Fruit fly (Drosophila melanogaster) whole organism, pupa: ENCODE results near the gene sens.

Experiments
- CG14655 ChIP-seq: fragments of 200-800 bp; sonication (Bioruptor generic); optimal IDR thresholded peaks from 3 replicates; lab custom pipeline; 2017; ENCODE audit warnings: mild to moderate bottlenecking, missing biosample characterization, missing genetic modification reagents, missing genetic modification characterization
- CG34367 ChIP-seq: fragments of 200-800 bp; sonication (Bioruptor generic); optimal IDR thresholded peaks from 2 replicates; lab custom pipeline; 2018; ENCODE audit warnings: missing biosample characterization, mild to moderate bottlenecking, missing genetic modification characterization
- CG9948 ChIP-seq: fragments of 200-800 bp; sonication (Bioruptor generic); optimal IDR thresholded peaks from 2 replicates; lab custom pipeline; 2018; ENCODE audit warnings: missing biosample characterization, mild to moderate bottlenecking, missing genetic modification characterization, moderate library complexity
- EcR ChIP-seq: fragments of 200-800 bp; sonication (Bioruptor generic); optimal IDR thresholded peaks from 3 replicates; lab custom pipeline; 2019; ENCODE audit warnings: missing biosample characterization, missing genetic modification characterization, mild to moderate bottlenecking, moderate library complexity, missing genetic modification reagents
- Pif1A ChIP-seq: fragments of 200-800 bp; sonication (Bioruptor generic); optimal IDR thresholded peaks from 3 replicates; lab custom pipeline; 2016; ENCODE audit warnings: missing biosample characterization, missing genetic modification characterization
- Snoo ChIP-seq: fragments of 200-800 bp; sonication (Bioruptor generic); optimal IDR thresholded peaks from 3 replicates; lab custom pipeline; 2017; ENCODE audit warnings: missing biosample characterization, mild to moderate bottlenecking, missing genetic modification characterization, inconsistent platforms
- rn ChIP-seq: fragments of 200-800 bp; sonication (Bioruptor generic); IDR thresholded peaks from 2 replicates; pipeline ENCODE4 v1.3.6; 2022; ENCODE audit warnings: missing biosample characterization, missing genetic modification characterization

- TF ChIP-seq CG9948 (no peak), CG14655 (GFP tag; lab: Kevin White, UChicago) (no peak), EcR (GFP tag; lab: Kevin White, UChicago) (no peak), CG34367 (tag; lab: Kevin White, UChicago) (no peak), Pif1A (GFP tag; lab: Kevin White, UChicago) (no peak), rn (GFP tag; lab: Robert Waterston, UW) (no peak), Snoo (tag; lab: Kevin White, UChicago) (peak; percentile 27)
Observed at dm6 chr3L:13400872-13401418, at the start of gene sens.
